Worm (Caenorhabditis elegans) whole organism, L1 larva: ENCODE measurements around the gene acy-1.

Experiments
- C04F5.9 ChIP-seq: sonication (generic microtip); optimal IDR thresholded peaks from 2 replicates; lab custom pipeline; 2016; ENCODE audit warnings: missing genetic modification characterization, missing compliant biosample characterization
- F16B12.6 ChIP-seq: fragments of 150-350 bp; optimal IDR thresholded peaks from 2 replicates; lab custom pipeline; 2014; ENCODE audit warnings: missing biosample characterization, missing genetic modification characterization
- Y116A8C.19 ChIP-seq: sonication (generic microtip); optimal IDR thresholded peaks from 2 replicates; lab custom pipeline; 2016; ENCODE audit warnings: missing compliant biosample characterization, missing genetic modification characterization, borderline replicate concordance
- aha-1 ChIP-seq: fragments of 150-350 bp; optimal IDR thresholded peaks from 2 replicates; lab custom pipeline; 2014; ENCODE audit warnings: missing biosample characterization, missing genetic modification characterization
- alr-1 ChIP-seq: fragments of 200-800 bp; sonication (Bioruptor generic); optimal IDR thresholded peaks from 2 replicates; lab custom pipeline; 2018; ENCODE audit warnings: borderline replicate concordance, mild to moderate bottlenecking, missing genetic modification characterization, missing compliant biosample characterization
- aly-2 ChIP-seq: fragments of 150-350 bp; optimal IDR thresholded peaks from 2 replicates; lab custom pipeline; 2014; ENCODE audit warnings: missing biosample characterization, missing genetic modification characterization
- blmp-1 ChIP-seq: fragments of 150-350 bp; optimal IDR thresholded peaks from 2 replicates; lab custom pipeline; 2014; ENCODE audit warnings: missing biosample characterization, missing genetic modification characterization
- ceh-63 ChIP-seq: fragments of 200-800 bp; sonication (Bioruptor generic); optimal IDR thresholded peaks from 2 replicates; lab custom pipeline; 2018; ENCODE audit warnings: mild to moderate bottlenecking, missing genetic modification characterization, missing compliant biosample characterization
- ceh-82 ChIP-seq, 3 experiments: fragments of 150-350 bp in 1 of 3; sonication (generic microtip) in 2 of 3; optimal IDR thresholded peaks; 2 replicates each; lab custom pipeline; 2014 to 2017; ENCODE audit warnings: missing biosample characterization in 3 of 3, missing genetic modification characterization in 3 of 3
- ceh-90 ChIP-seq: sonication (generic microtip); optimal IDR thresholded peaks from 2 replicates; lab custom pipeline; 2016; ENCODE audit warnings: missing genetic modification characterization, missing compliant biosample characterization
- dpl-1 ChIP-seq, 3 experiments: fragments of 150-350 bp in 2 of 3; sonication (generic microtip) in 1 of 3; optimal IDR thresholded peaks; 2 replicates each; lab custom pipeline; 2014 to 2017; ENCODE audit warnings: missing biosample characterization in 3 of 3, missing genetic modification characterization in 3 of 3, missing genetic modification reagents in 3 of 3
- dsc-1 ChIP-seq: sonication (generic microtip); optimal IDR thresholded peaks from 2 replicates; lab custom pipeline; 2016; ENCODE audit warnings: mild to moderate bottlenecking, missing genetic modification characterization, missing compliant biosample characterization
- efl-1 ChIP-seq, 4 experiments: fragments of 150-350 bp; optimal IDR thresholded peaks in 3 of 4; peaks in 1 of 4; 1 replicate in 1 of 4; 2 replicates in 3 of 4; lab custom pipeline; 2014; ENCODE audit warnings: missing biosample characterization in 2 of 4, missing genetic modification characterization in 2 of 4, missing genetic modification reagents in 2 of 4
- efl-3 ChIP-seq: fragments of 200-800 bp; sonication (Bioruptor generic); optimal IDR thresholded peaks from 2 replicates; lab custom pipeline; 2018; ENCODE audit warnings: mild to moderate bottlenecking, missing genetic modification characterization, missing compliant biosample characterization
- egl-13 ChIP-seq: sonication (generic microtip); optimal IDR thresholded peaks from 2 replicates; lab custom pipeline; 2016; ENCODE audit warnings: missing genotype, missing genetic modification reagents, missing genetic modification characterization, missing compliant biosample characterization
- egl-27 ChIP-seq, 2 experiments: fragments of 150-350 bp in 1 of 2; sonication (generic microtip); optimal IDR thresholded peaks; 3 replicates each; lab custom pipeline; 2017 to 2018; ENCODE audit warnings: missing biosample characterization in 2 of 2, missing genetic modification characterization in 2 of 2, missing genetic modification reagents in 2 of 2
- elt-2 ChIP-seq: sonication (generic microtip); optimal IDR thresholded peaks from 2 replicates; lab custom pipeline; 2016; ENCODE audit warnings: missing genetic modification characterization, mild to moderate bottlenecking, inconsistent platforms, missing compliant biosample characterization, missing genetic modification reagents
- ets-5 ChIP-seq: fragments of 200-800 bp; sonication (Bioruptor generic); IDR thresholded peaks from 2 replicates; pipeline ENCODE4 v1.3.6; 2022; ENCODE audit warnings: missing genetic modification characterization, missing compliant biosample characterization
- fkh-4 ChIP-seq: sonication (generic microtip); optimal IDR thresholded peaks from 2 replicates; lab custom pipeline; 2016; ENCODE audit warnings: missing compliant biosample characterization, missing genetic modification characterization, borderline replicate concordance
- fkh-8 ChIP-seq: sonication (generic microtip); optimal IDR thresholded peaks from 2 replicates; lab custom pipeline; 2016; ENCODE audit warnings: mild to moderate bottlenecking, missing genetic modification characterization, missing compliant biosample characterization
- grh-1 ChIP-seq: fragments of 200-800 bp; sonication (Bioruptor generic); IDR thresholded peaks from 2 replicates; pipeline ENCODE4 v1.3.6; 2022; ENCODE audit warnings: missing genetic modification reagents, missing genetic modification characterization, missing compliant biosample characterization
- hlh-17 ChIP-seq: fragments of 200-800 bp; sonication (Bioruptor generic); optimal IDR thresholded peaks from 2 replicates; lab custom pipeline; 2018; ENCODE audit warnings: missing genetic modification characterization, mild to moderate bottlenecking, missing compliant biosample characterization, moderate library complexity, borderline replicate concordance
- isw-1 ChIP-seq: fragments of 200-800 bp; sonication (Bioruptor generic); IDR thresholded peaks from 2 replicates; pipeline ENCODE4 v1.3.6; 2022; ENCODE audit warnings: missing genetic modification characterization, missing compliant biosample characterization
- lin-13 ChIP-seq: fragments of 150-350 bp; optimal IDR thresholded peaks from 2 replicates; lab custom pipeline; 2014; ENCODE audit warnings: missing biosample characterization, missing genetic modification reagents, missing genetic modification characterization
- lin-35 ChIP-seq, 2 experiments: fragments of 150-350 bp; optimal IDR thresholded peaks; 2 replicates each; lab custom pipeline; 2014; ENCODE audit warnings: missing biosample characterization in 2 of 2, missing genetic modification characterization in 2 of 2, missing genetic modification reagents in 2 of 2
- lir-3 ChIP-seq: sonication (generic microtip); optimal IDR thresholded peaks from 2 replicates; lab custom pipeline; 2016; ENCODE audit warnings: mild to moderate bottlenecking, missing genetic modification characterization, moderate library complexity, missing compliant biosample characterization; ENCODE audit not compliant: poor library complexity
- lsy-2 ChIP-seq, 2 experiments: fragments of 150-350 bp; optimal IDR thresholded peaks; 2 replicates each; lab custom pipeline; 2014; ENCODE audit warnings: missing biosample characterization in 2 of 2, missing genetic modification characterization in 2 of 2
- mab-9 ChIP-seq: fragments of 200-800 bp; sonication (Bioruptor generic); IDR thresholded peaks from 2 replicates; pipeline ENCODE4 v1.3.6; 2022; ENCODE audit warnings: missing genetic modification reagents, missing genetic modification characterization, missing compliant biosample characterization
- mdl-1 ChIP-seq, 2 experiments: fragments of 150-350 bp; optimal IDR thresholded peaks; 2 replicates each; lab custom pipeline; 2014 to 2017; ENCODE audit warnings: missing biosample characterization in 2 of 2, missing genetic modification characterization in 2 of 2, inconsistent platforms in 1 of 2
- nhr-11 ChIP-seq: fragments of 150-350 bp; optimal IDR thresholded peaks from 2 replicates; lab custom pipeline; 2014; ENCODE audit warnings: missing biosample characterization, missing genetic modification characterization
- nhr-19 ChIP-seq: fragments of 200-800 bp; sonication (Bioruptor generic); conservative IDR thresholded peaks from 2 replicates; pipeline ENCODE4 v1.3.6; 2022; ENCODE audit warnings: missing genetic modification characterization, missing compliant biosample characterization
- nhr-28 ChIP-seq: fragments of 150-350 bp; optimal IDR thresholded peaks from 2 replicates; lab custom pipeline; 2014; ENCODE audit warnings: missing biosample characterization, missing genetic modification characterization
- nhr-47 ChIP-seq: sonication (generic microtip); optimal IDR thresholded peaks from 2 replicates; lab custom pipeline; 2016; ENCODE audit warnings: mild to moderate bottlenecking, missing genetic modification characterization, moderate library complexity, missing compliant biosample characterization
- nhr-77 ChIP-seq: fragments of 150-350 bp; optimal IDR thresholded peaks from 2 replicates; lab custom pipeline; 2014; ENCODE audit warnings: missing biosample characterization, missing genetic modification characterization
- nhr-90 ChIP-seq: sonication (generic microtip); optimal IDR thresholded peaks from 2 replicates; lab custom pipeline; 2016; ENCODE audit warnings: mild to moderate bottlenecking, missing genetic modification characterization, missing compliant biosample characterization; ENCODE audit not compliant: poor library complexity
- pag-3 ChIP-seq: sonication (generic microtip); optimal IDR thresholded peaks from 2 replicates; lab custom pipeline; 2017; ENCODE audit warnings: missing genetic modification characterization, mild to moderate bottlenecking, missing compliant biosample characterization, antibody characterized with exemption, borderline replicate concordance; ENCODE audit not compliant: insufficient read depth
- pqm-1 ChIP-seq: sonication (generic microtip); optimal IDR thresholded peaks from 3 replicates; lab custom pipeline; 2017; ENCODE audit warnings: missing biosample characterization, missing genetic modification characterization
- rnt-1 ChIP-seq: sonication (generic microtip); optimal IDR thresholded peaks from 2 replicates; lab custom pipeline; 2016; ENCODE audit warnings: mild to moderate bottlenecking, missing genetic modification characterization, moderate library complexity, missing compliant biosample characterization
- snpc-4 ChIP-seq: fragments of 150-350 bp; optimal IDR thresholded peaks from 2 replicates; lab custom pipeline; 2014; ENCODE audit warnings: missing biosample characterization, missing genetic modification characterization
- snu-23 ChIP-seq: sonication (generic microtip); optimal IDR thresholded peaks from 2 replicates; lab custom pipeline; 2016; ENCODE audit warnings: missing genetic modification characterization, missing compliant biosample characterization
- sox-4 ChIP-seq: sonication (generic microtip); optimal IDR thresholded peaks from 2 replicates; lab custom pipeline; 2016; ENCODE audit warnings: missing genetic modification characterization, missing compliant biosample characterization
- sptf-1 ChIP-seq: fragments of 150-350 bp; optimal IDR thresholded peaks from 2 replicates; lab custom pipeline; 2014; ENCODE audit warnings: missing biosample characterization, missing genetic modification characterization
- swsn-7 ChIP-seq: sonication (generic microtip); optimal IDR thresholded peaks from 2 replicates; lab custom pipeline; 2016; ENCODE audit warnings: missing genetic modification characterization, missing compliant biosample characterization
- unc-130 ChIP-seq: fragments of 150-350 bp; optimal IDR thresholded peaks from 2 replicates; lab custom pipeline; 2017; ENCODE audit warnings: missing biosample characterization, missing genetic modification characterization, inconsistent platforms
- unc-30 ChIP-seq: sonication (generic microtip); optimal IDR thresholded peaks from 2 replicates; lab custom pipeline; 2017; ENCODE audit warnings: missing biosample characterization, missing genetic modification characterization
- unc-86 ChIP-seq: sonication (generic microtip); optimal IDR thresholded peaks from 2 replicates; lab custom pipeline; 2016; ENCODE audit warnings: missing genetic modification characterization, missing compliant biosample characterization
- unc-98 ChIP-seq: fragments of 200-800 bp; sonication (Bioruptor generic); IDR thresholded peaks from 2 replicates; pipeline ENCODE4 v1.3.6; 2022; ENCODE audit warnings: missing genetic modification characterization, missing compliant biosample characterization
- vab-15 ChIP-seq: sonication (generic microtip); optimal IDR thresholded peaks from 2 replicates; lab custom pipeline; 2017; ENCODE audit warnings: missing genotype, mild to moderate bottlenecking, missing genetic modification characterization, missing compliant biosample characterization
- zag-1 ChIP-seq: fragments of 150-350 bp; optimal IDR thresholded peaks from 2 replicates; lab custom pipeline; 2014; ENCODE audit warnings: missing biosample characterization, missing genetic modification characterization
- ztf-11 ChIP-seq, 2 experiments: sonication (generic microtip); optimal IDR thresholded peaks; 2 replicates each; lab custom pipeline; 2016 to 2017; ENCODE audit warnings: missing genetic modification characterization in 2 of 2, missing biosample characterization in 1 of 2, missing compliant biosample characterization in 1 of 2
- ztf-4 ChIP-seq: fragments of 150-350 bp; optimal IDR thresholded peaks from 2 replicates; lab custom pipeline; 2014; ENCODE audit warnings: missing biosample characterization, missing genetic modification characterization

The acy-1 gene

ce11 chrIII:4756983-4757382 lies 35.1 kb downstream of the acy-1 start, which contains the start of gene fbxl-2:
TSS of gene fbxl-2 (plus strand) at chrIII:4757260.
- TF ChIP-seq lsy-2 (tag; optimal IDR thresholded peaks at IDR 0.05; lab: Kevin White, UChicago) (peak; percentile 97), lir-3 (tag; lab: Kevin White, UChicago) (peak; percentile 82), egl-27 (tag; optimal IDR thresholded peaks at IDR 0.05; lab: Kevin White, UChicago) (no peak), C04F5.9 (tag; lab: Kevin White, UChicago) (peak; percentile 99), mab-9 (GFP tag; lab: Robert Waterston, UW) (peak; percentile 93), alr-1 (tag; lab: Kevin White, UChicago) (no peak), ztf-4 (peak; percentile 91), elt-2 (tag; lab: Kevin White, UChicago) (peak; percentile 87), unc-130 (tag; lab: Kevin White, UChicago) (peak; percentile 95), nhr-90 (tag; lab: Kevin White, UChicago) (peak; percentile 95), ceh-90 (tag; lab: Kevin White, UChicago) (peak; percentile 41), nhr-77 (tag; lab: Kevin White, UChicago) (peak; percentile 94), unc-98 (GFP tag; lab: Robert Waterston, UW) (peak; percentile 73), lin-35 (GFP tag; optimal IDR thresholded peaks at IDR 0.05; lab: Kevin White, UChicago) (peak; percentile 99 to 100), aly-2 (tag; lab: Kevin White, UChicago) (peak; percentile 83), ets-5 (GFP tag; lab: Robert Waterston, UW) (no peak), zag-1 (tag; lab: Kevin White, UChicago) (no peak), fkh-8 (tag; lab: Kevin White, UChicago) (peak; percentile 96), hlh-17 (no peak), fkh-4 (tag; lab: Kevin White, UChicago) (peak; percentile 73), ztf-11 (tag; optimal IDR thresholded peaks at IDR 0.05; lab: Kevin White, UChicago) (peak in 1 of 2 experiments; percentile 88), vab-15 (tag; lab: Kevin White, UChicago) (no peak), efl-1 (optimal IDR thresholded peaks at IDR 0.05; lab: Kevin White, UChicago) (peak; percentile 92 to 100), efl-1 (GFP tag; optimal IDR thresholded peaks at IDR 0.05 in 1 of 2; lab: Kevin White, UChicago) (peak; percentile 99 to 100), rnt-1 (tag; lab: Kevin White, UChicago) (peak; percentile 99), pag-3 (tag; lab: Kevin White, UChicago) (no peak), unc-30 (tag; lab: Kevin White, UChicago) (no peak), nhr-19 (peak; percentile 98), aha-1 (tag; lab: Kevin White, UChicago) (peak; percentile 47), grh-1 (GFP tag; lab: Robert Waterston, UW) (peak; percentile 94), snpc-4 (tag; lab: Kevin White, UChicago) (peak; percentile 83), nhr-47 (tag; lab: Kevin White, UChicago) (peak; percentile 98), mdl-1 (tag; optimal IDR thresholded peaks at IDR 0.05; lab: Kevin White, UChicago) (peak in 1 of 2 experiments; percentile 79), swsn-7 (tag; lab: Kevin White, UChicago) (peak; percentile 95), dpl-1 (GFP tag; optimal IDR thresholded peaks at IDR 0.05; lab: Kevin White, UChicago) (peak; percentile 99 to 100 (median 100)), F16B12.6 (tag; lab: Kevin White, UChicago) (peak; percentile 79), nhr-11 (tag; lab: Kevin White, UChicago) (peak; percentile 85), ceh-82 (tag; optimal IDR thresholded peaks at IDR 0.05; lab: Kevin White, UChicago) (peak; percentile 97 to 99 (median 98)), sox-4 (tag; lab: Kevin White, UChicago) (peak; percentile 81), efl-3 (GFP tag; lab: Kevin White, UChicago) (peak; percentile 33), isw-1 (peak; percentile 97), ceh-63 (GFP tag; lab: Kevin White, UChicago) (peak; percentile 44), egl-13 (tag; lab: Kevin White, UChicago) (peak; percentile 89), unc-86 (peak; percentile 94), lin-13 (peak; percentile 96), nhr-28 (tag; lab: Kevin White, UChicago) (no peak), dsc-1 (tag; lab: Kevin White, UChicago) (peak; percentile 95), snu-23 (GFP tag; lab: Kevin White, UChicago) (peak; percentile 98), Y116A8C.19 (tag; lab: Kevin White, UChicago) (no peak), sptf-1 (tag; lab: Kevin White, UChicago) (no peak), pqm-1 (tag; lab: Kevin White, UChicago) (no peak), blmp-1 (tag; lab: Kevin White, UChicago) (peak; percentile 86)
